Fruit fly (Drosophila melanogaster): ENCODE data around the gene csw.

Gene csw

dm6 chrX:2125527-2126088 lies 31.6 kb downstream of the csw start:
- no peak for TF ChIP-seq psq (optimal IDR thresholded peaks at IDR 0.05)
- TF ChIP-seq CG8478 (optimal IDR thresholded peaks at IDR 0.05) = peak; percentile 10

dm6 chrX:2134226-2134880 lies 40.3 kb downstream of the csw start:
- TF ChIP-seq psq (optimal IDR thresholded peaks at IDR 0.05) = no peak
- TF ChIP-seq Dll (optimal IDR thresholded peaks at IDR 0.05) = no peak
- TF ChIP-seq pan (optimal IDR thresholded peaks at IDR 0.05) = no peak
- no peak for TF ChIP-seq EcR (GFP tag; optimal IDR thresholded peaks at IDR 0.05)
- no peak for TF ChIP-seq CG8478 (optimal IDR thresholded peaks at IDR 0.05)
- no peak for TF ChIP-seq usp (GFP tag; optimal IDR thresholded peaks at IDR 0.05)

dm6 chrX:2134965-2135758 lies 41.1 kb downstream of the csw start:
- TF ChIP-seq Dll (optimal IDR thresholded peaks at IDR 0.05) (no peak), usp (GFP tag; optimal IDR thresholded peaks at IDR 0.05) (no peak), psq (optimal IDR thresholded peaks at IDR 0.05) (no peak), EcR (GFP tag; optimal IDR thresholded peaks at IDR 0.05) (no peak), pan (optimal IDR thresholded peaks at IDR 0.05) (peak; percentile 60)

dm6 chrX:2135868-2136787 lies 42.1 kb downstream of the csw start:
- no peak for TF ChIP-seq pan (optimal IDR thresholded peaks at IDR 0.05)
- TF ChIP-seq EcR (GFP tag; optimal IDR thresholded peaks at IDR 0.05) = no peak
- no peak for TF ChIP-seq psq (optimal IDR thresholded peaks at IDR 0.05)
- TF ChIP-seq CG8478 (optimal IDR thresholded peaks at IDR 0.05) = no peak
- TF ChIP-seq Dll (optimal IDR thresholded peaks at IDR 0.05) = no peak
- no peak for TF ChIP-seq usp (GFP tag; optimal IDR thresholded peaks at IDR 0.05)

dm6 chrX:2136831-2137452 lies 42.9 kb downstream of the csw start:
- TF ChIP-seq usp (GFP tag; optimal IDR thresholded peaks at IDR 0.05) (no peak), psq (optimal IDR thresholded peaks at IDR 0.05) (no peak), CG8478 (optimal IDR thresholded peaks at IDR 0.05) (peak; percentile 82), pan (optimal IDR thresholded peaks at IDR 0.05) (peak; percentile 98), EcR (GFP tag; optimal IDR thresholded peaks at IDR 0.05) (peak in 1 of 2 experiments; percentile 39), Dll (optimal IDR thresholded peaks at IDR 0.05) (no peak)

dm6 chrX:2137587-2138341 lies 43.7 kb downstream of the csw start:
- TF ChIP-seq CG8478 (optimal IDR thresholded peaks at IDR 0.05) = no peak
- no peak for TF ChIP-seq pan (optimal IDR thresholded peaks at IDR 0.05)
- TF ChIP-seq EcR (GFP tag; optimal IDR thresholded peaks at IDR 0.05) = peak in 1 of 2 experiments; percentile 20

dm6 chrX:2138342-2138416 lies 44.1 kb downstream of the csw start, which contains the start of gene ph-p:
Gene ph-p, minus strand, starts transcription at chrX:2138371.
- TF ChIP-seq pan (optimal IDR thresholded peaks at IDR 0.05) (no peak), Dll (optimal IDR thresholded peaks at IDR 0.05) (no peak), EcR (GFP tag; optimal IDR thresholded peaks at IDR 0.05) (no peak), psq (optimal IDR thresholded peaks at IDR 0.05) (no peak), CG8478 (optimal IDR thresholded peaks at IDR 0.05) (no peak), usp (GFP tag; optimal IDR thresholded peaks at IDR 0.05) (no peak)

- TF ChIP-seq Dll (optimal IDR thresholded peaks at IDR 0.05) (no peak), psq (optimal IDR thresholded peaks at IDR 0.05) (no peak), EcR (GFP tag; optimal IDR thresholded peaks at IDR 0.05) (peak in 1 of 2 experiments; percentile 24)
These were observed 44.4 kb downstream of the csw start for dm6 chrX:2138417-2138816.

dm6 chrX:2139610-2140009 lies 45.6 kb downstream of the csw start:
- no peak for TF ChIP-seq usp (GFP tag; optimal IDR thresholded peaks at IDR 0.05)
- no peak for TF ChIP-seq CG8478 (optimal IDR thresholded peaks at IDR 0.05)
- no peak for TF ChIP-seq pan (optimal IDR thresholded peaks at IDR 0.05)
- no peak for TF ChIP-seq EcR (GFP tag; optimal IDR thresholded peaks at IDR 0.05)
- no peak for TF ChIP-seq psq (optimal IDR thresholded peaks at IDR 0.05)
- TF ChIP-seq Dll (optimal IDR thresholded peaks at IDR 0.05) = no peak

- no peak for TF ChIP-seq pan (optimal IDR thresholded peaks at IDR 0.05)
- peak; percentile 39 for TF ChIP-seq CG8478 (optimal IDR thresholded peaks at IDR 0.05)
These were observed 46.5 kb downstream of the csw start for dm6 chrX:2140487-2140886.

dm6 chrX:2141159-2141853 lies 47.3 kb downstream of the csw start, which contains the start of gene D2hgdh:
Gene D2hgdh, plus strand, starts transcription at chrX:2141489.
- TF ChIP-seq Dll (optimal IDR thresholded peaks at IDR 0.05) (peak; percentile 64), CG8478 (optimal IDR thresholded peaks at IDR 0.05) (no peak)

All from whole organism.